Fruit fly (Drosophila melanogaster) whole organism, embryonic: ENCODE data around the gene tank.

Experiments used
- B-H1 ChIP-seq: fragments of 200-800 bp; sonication (Bioruptor generic); IDR thresholded peaks from 3 replicates; pipeline ENCODE4 v1.3.6; 2022; ENCODE audit warnings: missing biosample characterization, missing genetic modification characterization
- CG1024 ChIP-seq: fragments of 200-800 bp; sonication (Bioruptor generic); IDR thresholded peaks from 2 replicates; pipeline ENCODE4 v1.3.6; 2022; ENCODE audit warnings: missing biosample characterization, missing genetic modification characterization
- CG10274 ChIP-seq: fragments of 200-800 bp; sonication (Bioruptor generic); optimal IDR thresholded peaks from 3 replicates; lab custom pipeline; 2017; ENCODE audit warnings: missing biosample characterization, mild to moderate bottlenecking, missing genetic modification characterization
- CG10431 ChIP-seq: fragments of 200-800 bp; sonication (Bioruptor generic); optimal IDR thresholded peaks from 3 replicates; lab custom pipeline; 2018; ENCODE audit warnings: missing biosample characterization, mild to moderate bottlenecking, missing genetic modification characterization
- CG10543 ChIP-seq: fragments of 200-800 bp; sonication (Bioruptor generic); optimal IDR thresholded peaks from 3 replicates; lab custom pipeline; 2017; ENCODE audit warnings: missing biosample characterization, mild to moderate bottlenecking, missing genetic modification characterization, moderate library complexity
- CG10979 ChIP-seq: fragments of 200-800 bp; sonication (Bioruptor generic); optimal IDR thresholded peaks from 2 replicates; lab custom pipeline; 2018; ENCODE audit warnings: missing biosample characterization, mild to moderate bottlenecking, missing genetic modification characterization, moderate library complexity
- CG11560 ChIP-seq: fragments of 200-800 bp; sonication (Bioruptor generic); IDR thresholded peaks from 3 replicates; pipeline ENCODE4 v1.3.6; 2022; ENCODE audit warnings: missing biosample characterization, missing genetic modification characterization
- CG12071 ChIP-seq: fragments of 200-800 bp; sonication (Bioruptor generic); optimal IDR thresholded peaks from 3 replicates; lab custom pipeline; 2018; ENCODE audit warnings: missing biosample characterization, mild to moderate bottlenecking, missing genetic modification characterization
- CG12391 ChIP-seq: fragments of 200-800 bp; sonication (Bioruptor generic); optimal IDR thresholded peaks from 3 replicates; lab custom pipeline; 2018; ENCODE audit warnings: missing biosample characterization, mild to moderate bottlenecking, missing genetic modification characterization, moderate library complexity
- CG12769 ChIP-seq: fragments of 200-800 bp; sonication (Bioruptor generic); optimal IDR thresholded peaks from 2 replicates; lab custom pipeline; 2019; ENCODE audit warnings: missing biosample characterization, mild to moderate bottlenecking, missing genetic modification characterization, moderate library complexity
- CG13296 ChIP-seq: fragments of 200-800 bp; sonication (Bioruptor generic); optimal IDR thresholded peaks from 3 replicates; lab custom pipeline; 2018; ENCODE audit warnings: missing biosample characterization, mild to moderate bottlenecking, missing genetic modification characterization
- CG14441 ChIP-seq: fragments of 200-800 bp; sonication (Bioruptor generic); IDR thresholded peaks from 2 replicates; pipeline ENCODE4 v1.3.6; 2022; ENCODE audit warnings: missing biosample characterization, missing genetic modification characterization
- CG2120 ChIP-seq: fragments of 200-800 bp; sonication (Bioruptor generic); optimal IDR thresholded peaks from 3 replicates; lab custom pipeline; 2016; ENCODE audit warnings: missing biosample characterization, missing genetic modification characterization
- CG2712 ChIP-seq: fragments of 200-800 bp; optimal IDR thresholded peaks from 3 replicates; lab custom pipeline; 2019; ENCODE audit warnings: missing biosample characterization, mild to moderate bottlenecking, missing genetic modification characterization, moderate library complexity
- CG30431 ChIP-seq: fragments of 200-800 bp; sonication (Bioruptor generic); optimal IDR thresholded peaks from 2 replicates; lab custom pipeline; 2017; ENCODE audit warnings: missing biosample characterization, missing genetic modification characterization
- CG31388 ChIP-seq: fragments of 200-800 bp; sonication (Bioruptor generic); optimal IDR thresholded peaks from 2 replicates; lab custom pipeline; 2016; ENCODE audit warnings: missing biosample characterization, missing genetic modification characterization
- CG32767 ChIP-seq: fragments of 200-800 bp; sonication (Bioruptor generic); IDR thresholded peaks from 2 replicates; pipeline ENCODE4 v1.3.6; 2022; ENCODE audit warnings: missing biosample characterization, missing genetic modification characterization
- CG3726 ChIP-seq: fragments of 200-800 bp; sonication (Bioruptor generic); IDR thresholded peaks from 3 replicates; pipeline ENCODE4, ENCODE4 v1.3.6; 2022; ENCODE audit warnings: missing biosample characterization, missing genetic modification characterization
- CG4404 ChIP-seq: fragments of 200-800 bp; sonication (Bioruptor generic); IDR thresholded peaks from 2 replicates; pipeline ENCODE4 v1.3.6; 2022; ENCODE audit warnings: missing biosample characterization, missing genetic modification characterization
- CG9797 ChIP-seq: fragments of 200-800 bp; sonication (Bioruptor generic); optimal IDR thresholded peaks from 3 replicates; lab custom pipeline; 2018; ENCODE audit warnings: missing biosample characterization, mild to moderate bottlenecking, missing genetic modification characterization
- D ChIP-seq, 2 experiments: fragments of 200-800 bp in 1 of 2; fragments of >200 bp in 1 of 2; sonication (Bioruptor generic) in 1 of 2; optimal IDR thresholded peaks; 2 replicates in 1 of 2; 3 replicates in 1 of 2; lab custom pipeline; 2017; ENCODE audit warnings: mild to moderate bottlenecking in 1 of 2, missing biosample characterization in 1 of 2, missing genetic modification characterization in 1 of 2, missing genetic modification reagents in 1 of 2
- Dad ChIP-seq: fragments of 200-800 bp; sonication (Bioruptor generic); optimal IDR thresholded peaks from 3 replicates; lab custom pipeline; 2016; ENCODE audit warnings: missing biosample characterization, missing genetic modification characterization
- Dip2 ChIP-seq: fragments of 200-800 bp; sonication (Bioruptor generic); IDR thresholded peaks from 2 replicates; pipeline ENCODE4 v1.3.6; 2022; ENCODE audit warnings: missing biosample characterization, missing genetic modification characterization
- Drgx ChIP-seq: fragments of 200-800 bp; sonication (Bioruptor generic); IDR thresholded peaks from 2 replicates; pipeline ENCODE4 v1.3.6; 2022; ENCODE audit warnings: missing biosample characterization, missing genetic modification characterization
- ERR ChIP-seq: fragments of 200-800 bp; sonication (Bioruptor generic); optimal IDR thresholded peaks from 2 replicates; lab custom pipeline; 2016; ENCODE audit warnings: missing biosample characterization, missing genetic modification characterization
- Fer3 ChIP-seq: fragments of 200-800 bp; sonication (Bioruptor generic); optimal IDR thresholded peaks from 2 replicates; lab custom pipeline; 2018; ENCODE audit warnings: missing biosample characterization, mild to moderate bottlenecking, missing genetic modification characterization, moderate library complexity
- Lim3 ChIP-seq: fragments of 200-800 bp; sonication (Bioruptor generic); IDR thresholded peaks from 2 replicates; pipeline ENCODE4 v1.3.6; 2022; ENCODE audit warnings: missing biosample characterization, missing genetic modification characterization
- MBD-R2 ChIP-seq: fragments of 200-800 bp; sonication (Bioruptor generic); IDR thresholded peaks from 2 replicates; pipeline ENCODE4 v1.3.6; 2022; ENCODE audit warnings: missing biosample characterization, missing genetic modification characterization
- Mes4 ChIP-seq: fragments of 200-800 bp; sonication (Bioruptor generic); optimal IDR thresholded peaks from 2 replicates; lab custom pipeline; 2016; ENCODE audit warnings: missing biosample characterization, missing genetic modification characterization
- PHDP ChIP-seq: fragments of 200-800 bp; sonication (Bioruptor generic); optimal IDR thresholded peaks from 3 replicates; lab custom pipeline; 2018; ENCODE audit warnings: missing biosample characterization, mild to moderate bottlenecking, missing genetic modification characterization, moderate library complexity
- Pdp1 ChIP-seq, 2 experiments: fragments of 200-800 bp; sonication (Bioruptor generic); optimal IDR thresholded peaks; 3 replicates each; lab custom pipeline; 2016; ENCODE audit warnings: missing biosample characterization in 2 of 2, missing genetic modification characterization in 2 of 2, mild to moderate bottlenecking in 1 of 2, moderate library complexity in 1 of 2
- Ravus ChIP-seq: fragments of 200-800 bp; sonication (Bioruptor generic); IDR thresholded peaks from 2 replicates; pipeline ENCODE4 v1.3.6; 2022; ENCODE audit warnings: missing biosample characterization, missing genetic modification characterization
- Sox102F ChIP-seq: fragments of 200-800 bp; sonication (Bioruptor generic); optimal IDR thresholded peaks from 2 replicates; lab custom pipeline; 2018; ENCODE audit warnings: missing biosample characterization, mild to moderate bottlenecking, missing genetic modification characterization, moderate library complexity
- Stat92E ChIP-seq, 3 experiments: fragments of >200 bp in 2 of 3; fragments of 200-800 bp in 1 of 3; sonication (Bioruptor generic) in 1 of 3; optimal IDR thresholded peaks; 2 replicates each; lab custom pipeline; 2017 to 2019; ENCODE audit warnings: missing biosample characterization in 3 of 3, missing genetic modification characterization in 3 of 3, mild to moderate bottlenecking in 1 of 3, moderate library complexity in 1 of 3
- az2 ChIP-seq: fragments of 200-800 bp; sonication (Bioruptor generic); optimal IDR thresholded peaks from 3 replicates; lab custom pipeline; 2016; ENCODE audit warnings: missing biosample characterization, missing genetic modification characterization
- bab2 ChIP-seq: fragments of 200-800 bp; sonication (Bioruptor generic); optimal IDR thresholded peaks from 2 replicates; lab custom pipeline; 2016; ENCODE audit warnings: missing biosample characterization, missing genetic modification characterization
- br ChIP-seq: fragments of >200 bp; optimal IDR thresholded peaks from 2 replicates; lab custom pipeline; 2017
- cas ChIP-seq: fragments of 200-800 bp; sonication (Bioruptor generic); IDR thresholded peaks from 2 replicates; pipeline ENCODE4 v1.3.6; 2022; ENCODE audit warnings: missing biosample characterization, missing genetic modification characterization
- cato ChIP-seq: fragments of 200-800 bp; sonication (Bioruptor generic); optimal IDR thresholded peaks from 2 replicates; lab custom pipeline; 2016; ENCODE audit warnings: missing biosample characterization, missing genetic modification characterization, borderline replicate concordance
- corto ChIP-seq: fragments of 200-800 bp; sonication (Bioruptor generic); optimal IDR thresholded peaks from 2 replicates; lab custom pipeline; 2016; ENCODE audit warnings: missing biosample characterization, mild to moderate bottlenecking, missing genetic modification characterization, moderate library complexity
- ftz-f1 ChIP-seq: fragments of 200-800 bp; sonication (Bioruptor generic); optimal IDR thresholded peaks from 2 replicates; lab custom pipeline; 2016; ENCODE audit warnings: missing biosample characterization, missing genetic modification characterization
- hth ChIP-seq: fragments of >200 bp; optimal IDR thresholded peaks from 2 replicates; lab custom pipeline; 2017; ENCODE audit warnings: inconsistent platforms
- lab ChIP-seq: fragments of 200-800 bp; sonication (Bioruptor generic); optimal IDR thresholded peaks from 3 replicates; lab custom pipeline; 2017; ENCODE audit warnings: missing biosample characterization, missing genetic modification characterization, mild to moderate bottlenecking, moderate library complexity, missing genetic modification reagents
- lbe ChIP-seq: fragments of 200-800 bp; sonication (Bioruptor generic); optimal IDR thresholded peaks from 2 replicates; lab custom pipeline; 2016; ENCODE audit warnings: missing biosample characterization, mild to moderate bottlenecking, missing genetic modification characterization
- nom ChIP-seq: fragments of 200-800 bp; sonication (Bioruptor generic); optimal IDR thresholded peaks from 2 replicates; lab custom pipeline; 2017; ENCODE audit warnings: missing biosample characterization, missing genetic modification characterization, mild to moderate bottlenecking, moderate library complexity, missing genetic modification reagents
- peb ChIP-seq: fragments of 200-800 bp; sonication (Bioruptor generic); IDR thresholded peaks from 2 replicates; pipeline ENCODE4 v1.3.6; 2022; ENCODE audit warnings: missing biosample characterization, missing genetic modification characterization
- schlank ChIP-seq: fragments of 200-800 bp; sonication (Bioruptor generic); optimal IDR thresholded peaks from 2 replicates; lab custom pipeline; 2018; ENCODE audit warnings: missing biosample characterization, mild to moderate bottlenecking, missing genetic modification characterization
- sisA ChIP-seq: fragments of 200-800 bp; sonication (Bioruptor generic); IDR thresholded peaks from 2 replicates; pipeline ENCODE4 v1.3.6; 2022; ENCODE audit warnings: missing biosample characterization, missing genetic modification characterization
- so ChIP-seq: fragments of 200-800 bp; sonication (Bioruptor generic); IDR thresholded peaks from 3 replicates; pipeline ENCODE4 v1.3.6; 2022; ENCODE audit warnings: missing biosample characterization, missing genetic modification characterization
- trh ChIP-seq: fragments of 200-800 bp; sonication (Bioruptor generic); optimal IDR thresholded peaks from 2 replicates; lab custom pipeline; 2016; ENCODE audit warnings: missing biosample characterization, missing genetic modification characterization
- vnd ChIP-seq: fragments of 200-800 bp; sonication (Bioruptor generic); IDR thresholded peaks from 3 replicates; pipeline ENCODE4 v1.3.6; 2022; ENCODE audit warnings: missing biosample characterization, missing genetic modification characterization; ENCODE audit not compliant: partially characterized antibody
- zfh1 ChIP-seq: fragments of 200-800 bp; sonication (Bioruptor generic); IDR thresholded peaks from 3 replicates; pipeline ENCODE4 v1.3.6; 2022; ENCODE audit warnings: missing biosample characterization, missing genetic modification characterization

tank gene

dm6 chr2L:4861503-4861902 lies 23.7 kb upstream of the tank start (continued):
- no peak for TF ChIP-seq schlank (tag; lab: Kevin White, UChicago)
- no peak for TF ChIP-seq zfh1 (GFP tag; lab: Robert Waterston, UW)
- TF ChIP-seq D (optimal IDR thresholded peaks at IDR 0.05; lab: Kevin White, UChicago), result no peak
- TF ChIP-seq D (GFP tag; optimal IDR thresholded peaks at IDR 0.05; lab: Kevin White, UChicago), result no peak
- TF ChIP-seq lbe (GFP tag; lab: Kevin White, UChicago), result no peak
- TF ChIP-seq sisA (GFP tag; lab: Robert Waterston, UW), result peak; percentile 58
- TF ChIP-seq CG11560 (tag; lab: Robert Waterston, UW), result no peak
- no peak for TF ChIP-seq CG30431
- TF ChIP-seq Lim3 (GFP tag; lab: Robert Waterston, UW), result no peak
- peak; percentile 33; the same call in 1 of the 2 replicates for TF ChIP-seq MBD-R2 (GFP tag; lab: Robert Waterston, UW)
- no peak for TF ChIP-seq Pdp1 (GFP tag; optimal IDR thresholded peaks at IDR 0.05; lab: Kevin White, UChicago)
- no peak for TF ChIP-seq Ravus (GFP tag; lab: Robert Waterston, UW)
- TF ChIP-seq CG10543 (GFP tag; lab: Kevin White, UChicago), result no peak
- TF ChIP-seq hth, result no peak
- no peak for TF ChIP-seq br (lab: Kevin White, UChicago)
- TF ChIP-seq CG10431 (GFP tag; lab: Kevin White, UChicago), result no peak
- peak; percentile 76 for TF ChIP-seq lab (GFP tag; lab: Kevin White, UChicago)
- no peak for TF ChIP-seq corto (GFP tag; lab: Kevin White, UChicago)
- peak; percentile 7 for TF ChIP-seq az2 (GFP tag; lab: Kevin White, UChicago)
- TF ChIP-seq B-H1 (GFP tag; lab: Robert Waterston, UW), result peak; percentile 41; the same call in 2 of the 3 replicates
- no peak for TF ChIP-seq peb (GFP tag; lab: Robert Waterston, UW)
- TF ChIP-seq CG14441 (GFP tag; lab: Robert Waterston, UW), result peak; percentile 79
- TF ChIP-seq Sox102F (GFP tag; lab: Kevin White, UChicago), result peak; percentile 15
- no peak for TF ChIP-seq bab2 (GFP tag; lab: Kevin White, UChicago)
- no peak for TF ChIP-seq CG10979 (tag; lab: Kevin White, UChicago)
- TF ChIP-seq CG2712, result no peak
- TF ChIP-seq ftz-f1 (GFP tag; lab: Kevin White, UChicago), result no peak
- TF ChIP-seq CG10274 (GFP tag; lab: Kevin White, UChicago), result no peak
- peak; percentile 37 for TF ChIP-seq CG2120 (GFP tag; lab: Kevin White, UChicago)
- TF ChIP-seq cato (GFP tag; lab: Kevin White, UChicago), result no peak
- no peak for TF ChIP-seq Dip2
- peak; percentile 2 for TF ChIP-seq CG12391
- peak; percentile 31; the same call in 1 of the 2 replicates for TF ChIP-seq CG4404 (GFP tag; lab: Robert Waterston, UW)
- TF ChIP-seq CG3726, result no peak
- TF ChIP-seq CG31388, result no peak
- peak; percentile 38; the same call in 1 of the 2 replicates for TF ChIP-seq Drgx (GFP tag; lab: Robert Waterston, UW)
- no peak for TF ChIP-seq CG1024 (GFP tag; lab: Robert Waterston, UW)
- no peak for TF ChIP-seq CG32767 (GFP tag; lab: Robert Waterston, UW)
- TF ChIP-seq Mes4 (GFP tag; lab: Kevin White, UChicago), result no peak
- no peak for TF ChIP-seq CG12769 (tag; lab: Kevin White, UChicago)
- no peak for TF ChIP-seq CG9797 (GFP tag; lab: Kevin White, UChicago)
- no peak for TF ChIP-seq ERR (GFP tag; lab: Kevin White, UChicago)
- TF ChIP-seq nom (GFP tag; lab: Kevin White, UChicago), result no peak
- no peak for TF ChIP-seq Dad (GFP tag; lab: Kevin White, UChicago)
- peak; percentile 45 for TF ChIP-seq CG12071 (GFP tag; lab: Kevin White, UChicago)
- no peak for TF ChIP-seq PHDP
- no peak for TF ChIP-seq cas
- TF ChIP-seq so (GFP tag; lab: Robert Waterston, UW), result no peak
- TF ChIP-seq CG13296 (GFP tag; lab: Kevin White, UChicago), result peak; percentile 39
- TF ChIP-seq vnd (GFP tag; lab: Robert Waterston, UW), result no peak
- TF ChIP-seq Fer3 (tag; lab: Kevin White, UChicago), result peak; percentile 63
- no peak for TF ChIP-seq Stat92E (GFP tag; optimal IDR thresholded peaks at IDR 0.05; lab: Kevin White, UChicago)
- TF ChIP-seq trh, result no peak
